In the genomic region with DNA sequence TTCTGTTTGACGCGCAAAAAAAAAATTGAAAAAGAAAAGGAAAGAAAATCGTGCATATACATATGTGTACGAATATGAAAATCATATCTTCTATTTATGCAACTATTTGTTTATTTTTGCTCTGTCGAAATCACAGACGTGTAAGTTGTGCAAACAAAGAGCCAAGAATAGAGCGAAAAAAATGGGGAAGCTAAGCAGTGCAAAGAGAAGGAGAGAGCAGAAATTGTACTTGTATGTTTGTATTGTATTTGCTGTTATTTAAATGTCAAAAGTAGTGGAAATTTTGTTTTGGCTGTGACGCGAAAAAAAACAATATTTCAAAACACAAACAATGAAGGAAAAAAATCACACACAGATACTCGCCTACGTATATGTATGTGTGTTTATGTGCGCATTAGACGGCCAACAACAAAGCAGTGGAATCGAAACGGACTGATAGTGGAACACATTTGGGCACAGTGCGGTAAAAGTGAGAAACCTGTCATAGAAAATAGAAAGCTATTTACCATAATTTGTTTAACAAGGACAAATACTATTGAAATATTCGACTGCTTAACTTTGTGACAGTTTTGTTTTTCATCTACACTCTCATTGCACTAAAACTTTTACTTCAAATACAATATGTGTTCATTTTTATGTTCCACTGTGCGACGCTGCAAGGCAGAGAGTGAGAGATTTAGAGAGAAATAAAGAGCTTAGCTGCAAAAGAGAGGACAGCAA, we compare ENCODE assay signal across 2 fruit fly cellular contexts.
TF ChIP-seq lines count a peak whose summit lies in the region.

No protein-coding gene starts in this region.

TF ChIP-seq in whole organism, embryonic, 481 proteins besides CTCF, POLR2A, EP300 and RAD21 (continued from another document and continues in another):
- peak; percentile 48 for TF ChIP-seq CG7928 (GFP tag; optimal IDR thresholded peaks at IDR 0.05; lab: Kevin White, UChicago)
- peak; percentile 97 for TF ChIP-seq CG2712 (tag; optimal IDR thresholded peaks at IDR 0.05; lab: Kevin White, UChicago)
- TF ChIP-seq run (tag; optimal IDR thresholded peaks at IDR 0.05; lab: Kevin White, UChicago), result peak; percentile 88
- TF ChIP-seq onecut (GFP tag; IDR thresholded peaks at IDR 0.05; lab: Robert Waterston, UW), result peak; percentile 85
- peak; percentile 94 for TF ChIP-seq CG4424 (GFP tag; optimal IDR thresholded peaks at IDR 0.05; lab: Kevin White, UChicago)
- TF ChIP-seq CG3847 (GFP tag; IDR thresholded peaks at IDR 0.05; lab: Robert Waterston, UW), result peak; percentile 89
- peak; percentile 95 for TF ChIP-seq Hsf (GFP tag; optimal IDR thresholded peaks at IDR 0.05; lab: Kevin White, UChicago)
- TF ChIP-seq Rx (GFP tag; IDR thresholded peaks at IDR 0.05; lab: Robert Waterston, UW), result peak; percentile 91
- no peak for TF ChIP-seq CG1832 (GFP tag; optimal IDR thresholded peaks at IDR 0.05; lab: Kevin White, UChicago)
- TF ChIP-seq CG15479 (GFP tag; optimal IDR thresholded peaks at IDR 0.05; lab: Kevin White, UChicago), result peak; percentile 46
- TF ChIP-seq CG2889 (GFP tag; IDR thresholded peaks at IDR 0.05; lab: Robert Waterston, UW), result peak; percentile 90
- peak; percentile 76 for TF ChIP-seq CG7271 (tag; optimal IDR thresholded peaks at IDR 0.05; lab: Kevin White, UChicago)
- peak; percentile 13 for TF ChIP-seq pzg (GFP tag; optimal IDR thresholded peaks at IDR 0.05; lab: Kevin White, UChicago)
- TF ChIP-seq Bteb2 (GFP tag; optimal IDR thresholded peaks at IDR 0.05; lab: Kevin White, UChicago), result peak; percentile 88
- no peak for TF ChIP-seq amos (GFP tag; IDR thresholded peaks at IDR 0.05; lab: Robert Waterston, UW; ENCODE audit: partially characterized antibody)
- TF ChIP-seq CG31224 (GFP tag; IDR thresholded peaks at IDR 0.05; lab: Robert Waterston, UW), result peak; percentile 82
- peak; percentile 84 for TF ChIP-seq CG31388 (GFP tag; optimal IDR thresholded peaks at IDR 0.05; lab: Kevin White, UChicago)
- peak; percentile 90 for TF ChIP-seq CG13296 (GFP tag; optimal IDR thresholded peaks at IDR 0.05; lab: Kevin White, UChicago)
- peak; percentile 96 for TF ChIP-seq gcm (GFP tag; optimal IDR thresholded peaks at IDR 0.05; lab: Kevin White, UChicago)
- TF ChIP-seq Deaf1 (tag; optimal IDR thresholded peaks at IDR 0.05; lab: Kevin White, UChicago), result peak; percentile 72
- peak; percentile 76 for TF ChIP-seq sd (tag; optimal IDR thresholded peaks at IDR 0.05; lab: Kevin White, UChicago)
- peak; percentile 88 for TF ChIP-seq Max (GFP tag; optimal IDR thresholded peaks at IDR 0.05; lab: Kevin White, UChicago)
- TF ChIP-seq zen2 (GFP tag; IDR thresholded peaks at IDR 0.05; lab: Robert Waterston, UW; ENCODE audit: partially characterized antibody), result no peak
- TF ChIP-seq CG9727 (GFP tag; optimal IDR thresholded peaks at IDR 0.05; lab: Kevin White, UChicago), result peak; percentile 93
- peak; percentile 96 for TF ChIP-seq CG12219 (GFP tag; optimal IDR thresholded peaks at IDR 0.05; lab: Kevin White, UChicago)
- TF ChIP-seq Hr3 (GFP tag; optimal IDR thresholded peaks at IDR 0.05; lab: Kevin White, UChicago), result peak; percentile 91
- TF ChIP-seq cato (GFP tag; optimal IDR thresholded peaks at IDR 0.05; lab: Kevin White, UChicago; ENCODE audit: borderline replicate concordance), result peak; percentile 85
- peak; percentile 79 for TF ChIP-seq da (GFP tag; optimal IDR thresholded peaks at IDR 0.05; lab: Kevin White, UChicago)
- no peak for TF ChIP-seq cad (GFP tag; optimal IDR thresholded peaks at IDR 0.05; lab: Kevin White, UChicago)
- TF ChIP-seq cas (GFP tag; IDR thresholded peaks at IDR 0.05; lab: Robert Waterston, UW), result peak; percentile 86
- TF ChIP-seq CG31441 (GFP tag; IDR thresholded peaks at IDR 0.05; lab: Robert Waterston, UW), result peak; percentile 95
- no peak for TF ChIP-seq ash1 (GFP tag; optimal IDR thresholded peaks at IDR 0.05; lab: Kevin White, UChicago)
- peak; percentile 75 for TF ChIP-seq cg (GFP tag; optimal IDR thresholded peaks at IDR 0.05; lab: Kevin White, UChicago)
- TF ChIP-seq dimm (GFP tag; IDR thresholded peaks at IDR 0.05; lab: Robert Waterston, UW), result peak; percentile 86
- no peak for TF ChIP-seq mld (GFP tag; IDR thresholded peaks at IDR 0.05; lab: Robert Waterston, UW; ENCODE audit: partially characterized antibody)
- peak; percentile 98 for TF ChIP-seq pfk (GFP tag; optimal IDR thresholded peaks at IDR 0.05; lab: Kevin White, UChicago)
- peak; percentile 93 for TF ChIP-seq Asciz (GFP tag; optimal IDR thresholded peaks at IDR 0.05; lab: Kevin White, UChicago)
- peak; percentile 85 for TF ChIP-seq CG31365 (tag; optimal IDR thresholded peaks at IDR 0.05; lab: Kevin White, UChicago)
- peak; percentile 93 for TF ChIP-seq Spps (tag; optimal IDR thresholded peaks at IDR 0.05; lab: Kevin White, UChicago)
- peak; percentile 88 for TF ChIP-seq CG1024 (GFP tag; IDR thresholded peaks at IDR 0.05; lab: Robert Waterston, UW)
- TF ChIP-seq CG11456 (GFP tag; IDR thresholded peaks at IDR 0.05; lab: Robert Waterston, UW), result peak; percentile 88
- TF ChIP-seq crol (GFP tag; IDR thresholded peaks at IDR 0.05; lab: Robert Waterston, UW), result no peak
- TF ChIP-seq CG2116 (GFP tag; optimal IDR thresholded peaks at IDR 0.05; lab: Kevin White, UChicago), result peak; percentile 83
- TF ChIP-seq toy (GFP tag; IDR thresholded peaks at IDR 0.05; lab: Robert Waterston, UW), result peak; percentile 80
- peak in 1 of 2 experiments; percentile 93 for TF ChIP-seq Eip74EF (GFP tag; optimal IDR thresholded peaks at IDR 0.05; lab: Kevin White, UChicago)
- peak; percentile 77 for TF ChIP-seq HmgD (GFP tag; optimal IDR thresholded peaks at IDR 0.05; lab: Kevin White, UChicago)
- peak; percentile 47; the same call in 1 of the 4 replicates for TF ChIP-seq Dll (GFP tag; IDR thresholded peaks at IDR 0.05; lab: Robert Waterston, UW; ENCODE audit: partially characterized antibody)
- peak; percentile 88 for TF ChIP-seq CG16815 (GFP tag; optimal IDR thresholded peaks at IDR 0.05; lab: Kevin White, UChicago)
- peak; percentile 87 for TF ChIP-seq CG13123 (GFP tag; optimal IDR thresholded peaks at IDR 0.05; lab: Kevin White, UChicago)
- peak; percentile 87 for TF ChIP-seq al (GFP tag; IDR thresholded peaks at IDR 0.05; lab: Robert Waterston, UW)
- TF ChIP-seq MESR4 (GFP tag; optimal IDR thresholded peaks at IDR 0.05; lab: Kevin White, UChicago), result peak; percentile 52
- peak; percentile 64 for TF ChIP-seq tna (GFP tag; IDR thresholded peaks at IDR 0.05; lab: Robert Waterston, UW; ENCODE audit: partially characterized antibody)
- TF ChIP-seq ranshi (GFP tag; IDR thresholded peaks at IDR 0.05; lab: Robert Waterston, UW), result peak; percentile 93
- peak; percentile 75 for TF ChIP-seq ab (GFP tag; optimal IDR thresholded peaks at IDR 0.05; lab: Kevin White, UChicago)
- peak; percentile 85 for TF ChIP-seq Dad (GFP tag; optimal IDR thresholded peaks at IDR 0.05; lab: Kevin White, UChicago)
- peak; percentile 58 for TF ChIP-seq Sry-δ (GFP tag; optimal IDR thresholded peaks at IDR 0.05; lab: Kevin White, UChicago)
- TF ChIP-seq gce (GFP tag; IDR thresholded peaks at IDR 0.05; lab: Robert Waterston, UW), result peak; percentile 94
- TF ChIP-seq chif (GFP tag; optimal IDR thresholded peaks at IDR 0.05; lab: Kevin White, UChicago), result peak; percentile 95 to 96
- peak; percentile 96 for TF ChIP-seq Awh (GFP tag; IDR thresholded peaks at IDR 0.05; lab: Robert Waterston, UW)
- TF ChIP-seq unpg (GFP tag; optimal IDR thresholded peaks at IDR 0.05; lab: Kevin White, UChicago), result peak; percentile 97

TF ChIP-seq in whole organism, prepupa, 60 proteins besides CTCF, POLR2A, EP300 and RAD21 (continued from another document):
- TF ChIP-seq dac (GFP tag; optimal IDR thresholded peaks at IDR 0.05; lab: Kevin White, UChicago) (peak; percentile 93), CG3919 (GFP tag; optimal IDR thresholded peaks at IDR 0.05; lab: Kevin White, UChicago) (peak; percentile 93), Sox102F (GFP tag; optimal IDR thresholded peaks at IDR 0.05; lab: Kevin White, UChicago) (peak; percentile 94), salr (GFP tag; optimal IDR thresholded peaks at IDR 0.05; lab: Kevin White, UChicago) (peak; percentile 67 to 91), Smox (GFP tag; optimal IDR thresholded peaks at IDR 0.05; lab: Kevin White, UChicago) (peak; percentile 91), achi (GFP tag; optimal IDR thresholded peaks at IDR 0.05; lab: Kevin White, UChicago) (peak; percentile 95), Ets21C (GFP tag; optimal IDR thresholded peaks at IDR 0.05; lab: Kevin White, UChicago) (peak; percentile 85), Eip78C (GFP tag; lab: Kevin White, UChicago) (peak; percentile 98), acj6 (GFP tag; optimal IDR thresholded peaks at IDR 0.05; lab: Kevin White, UChicago) (peak; percentile 93), CG10669 (GFP tag; optimal IDR thresholded peaks at IDR 0.05; lab: Kevin White, UChicago) (peak; percentile 89), CG8319 (GFP tag; optimal IDR thresholded peaks at IDR 0.05; lab: Kevin White, UChicago) (peak; percentile 84), CG10631 (GFP tag; optimal IDR thresholded peaks at IDR 0.05; lab: Kevin White, UChicago) (peak; percentile 92)
TF ChIP-seq in whole organism, prepupa: peak in this region for 60.
